Fruit fly (Drosophila melanogaster) whole organism, adult: ENCODE measurements around the gene Theg.

ENCODE experiments used
- CG11617 ChIP-seq: fragments of 200-800 bp; sonication (Bioruptor generic); optimal IDR thresholded peaks from 2 replicates; lab custom pipeline; 2017; ENCODE audit warnings: mild to moderate bottlenecking, missing biosample characterization, missing genetic modification reagents, missing genetic modification characterization
- CG12768 ChIP-seq: fragments of 200-800 bp; sonication (Bioruptor generic); optimal IDR thresholded peaks from 2 replicates; lab custom pipeline; 2017; ENCODE audit warnings: missing biosample characterization, missing genetic modification characterization, mild to moderate bottlenecking, moderate library complexity, missing genetic modification reagents
- CG14711 ChIP-seq: fragments of 200-800 bp; sonication (Bioruptor generic); optimal IDR thresholded peaks from 2 replicates; lab custom pipeline; 2018; ENCODE audit warnings: missing biosample characterization, mild to moderate bottlenecking, missing genetic modification characterization, moderate library complexity
- CG1620 ChIP-seq: fragments of 200-800 bp; sonication (Bioruptor generic); optimal IDR thresholded peaks from 2 replicates; lab custom pipeline; 2016; ENCODE audit warnings: missing biosample characterization, missing genetic modification characterization
- CG33017 ChIP-seq: fragments of 200-800 bp; sonication (Bioruptor generic); optimal IDR thresholded peaks from 2 replicates; lab custom pipeline; 2018; ENCODE audit warnings: missing biosample characterization, mild to moderate bottlenecking, missing genetic modification characterization, moderate library complexity
- CG5204 ChIP-seq: fragments of 200-800 bp; sonication (Bioruptor generic); optimal IDR thresholded peaks from 2 replicates; lab custom pipeline; 2016; ENCODE audit warnings: missing biosample characterization, missing genetic modification characterization
- CG7045 ChIP-seq: fragments of 200-800 bp; sonication (Bioruptor generic); optimal IDR thresholded peaks from 2 replicates; lab custom pipeline; 2017; ENCODE audit warnings: missing biosample characterization, mild to moderate bottlenecking, missing genetic modification characterization
- CG7101 ChIP-seq: fragments of 200-800 bp; sonication (Bioruptor generic); optimal IDR thresholded peaks from 2 replicates; lab custom pipeline; 2018; ENCODE audit warnings: missing biosample characterization, mild to moderate bottlenecking, missing genetic modification characterization, moderate library complexity
- Clk ChIP-seq: fragments of 200-800 bp; sonication (Bioruptor generic); optimal IDR thresholded peaks from 2 replicates; lab custom pipeline; 2017; ENCODE audit warnings: missing biosample characterization, missing genetic modification characterization
- Crg-1 ChIP-seq: fragments of 200-800 bp; sonication (Bioruptor generic); optimal IDR thresholded peaks from 2 replicates; lab custom pipeline; 2016; ENCODE audit warnings: missing biosample characterization, missing genetic modification characterization
- Hr96 ChIP-seq: fragments of 200-800 bp; sonication (Bioruptor generic); optimal IDR thresholded peaks from 2 replicates; lab custom pipeline; 2016; ENCODE audit warnings: missing biosample characterization, missing genetic modification characterization
- Mnt ChIP-seq: fragments of 200-800 bp; sonication (Bioruptor generic); optimal IDR thresholded peaks from 2 replicates; lab custom pipeline; 2016; ENCODE audit warnings: missing biosample characterization, mild to moderate bottlenecking, missing genetic modification characterization
- bab1 ChIP-seq: fragments of 200-800 bp; sonication (Bioruptor generic); optimal IDR thresholded peaks from 3 replicates; lab custom pipeline; 2019; ENCODE audit warnings: missing biosample characterization, mild to moderate bottlenecking, missing genetic modification characterization, moderate library complexity
- cic ChIP-seq: fragments of 200-800 bp; sonication (Bioruptor generic); optimal IDR thresholded peaks from 2 replicates; lab custom pipeline; 2017; ENCODE audit warnings: missing biosample characterization, mild to moderate bottlenecking, missing genetic modification characterization, moderate library complexity
- cnc ChIP-seq, 2 experiments: fragments of >200 bp; optimal IDR thresholded peaks; 2 replicates each; lab custom pipeline; 2017
- kay ChIP-seq: fragments of 200-800 bp; sonication (Bioruptor generic); peaks from one replicate; lab custom pipeline; 2016; ENCODE audit warnings: missing biosample characterization, missing genetic modification characterization, borderline replicate concordance
- ovo ChIP-seq: fragments of 200-800 bp; sonication (Bioruptor generic); optimal IDR thresholded peaks from 2 replicates; lab custom pipeline; 2016; ENCODE audit warnings: missing biosample characterization, missing genetic modification characterization
- pad ChIP-seq: fragments of 200-800 bp; sonication (Bioruptor generic); optimal IDR thresholded peaks from 3 replicates; lab custom pipeline; 2017; ENCODE audit warnings: missing biosample characterization, missing genetic modification characterization, mild to moderate bottlenecking, moderate library complexity, missing genetic modification reagents
- tj ChIP-seq: fragments of 200-800 bp; sonication (Bioruptor generic); optimal IDR thresholded peaks from 3 replicates; lab custom pipeline; 2017; ENCODE audit warnings: missing biosample characterization, mild to moderate bottlenecking, missing genetic modification characterization, moderate library complexity
- toe ChIP-seq: fragments of 200-800 bp; sonication (Bioruptor generic); optimal IDR thresholded peaks from 2 replicates; lab custom pipeline; 2016; ENCODE audit warnings: missing biosample characterization, missing genetic modification characterization

Gene Theg

DNA sequence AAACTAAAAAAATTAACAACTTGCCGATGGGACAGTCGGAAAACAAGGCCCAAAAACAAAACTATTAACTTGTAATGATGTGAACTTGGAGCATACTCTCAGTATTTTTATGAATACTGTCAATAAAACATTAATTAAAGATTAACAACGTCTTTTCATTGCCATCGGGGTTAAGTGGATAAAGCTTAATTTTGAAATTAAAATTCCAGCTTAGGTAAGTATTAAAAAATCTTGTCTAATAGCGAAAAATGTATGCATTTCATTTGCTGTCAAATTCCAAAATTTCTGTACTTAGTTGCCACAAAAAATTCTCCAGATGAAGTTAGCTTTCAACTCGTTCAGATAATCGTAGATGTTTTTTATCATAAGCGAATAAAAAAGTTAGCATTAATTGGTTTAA, at the start of gene Theg:
TSS of gene Theg (plus strand) at position 301 of the 400 bp plus-strand sequence.
- TF ChIP-seq CG33017 (no peak), pad (GFP tag; lab: Kevin White, UChicago) (no peak), toe (GFP tag; lab: Kevin White, UChicago) (no peak), CG7101 (tag; lab: Kevin White, UChicago) (no peak), cic (GFP tag; lab: Kevin White, UChicago) (no peak), CG11617 (GFP tag; lab: Kevin White, UChicago) (no peak), bab1 (GFP tag; lab: Kevin White, UChicago) (no peak), CG12768 (GFP tag; lab: Kevin White, UChicago) (no peak), Crg-1 (no peak), Hr96 (no peak), tj (GFP tag; lab: Kevin White, UChicago) (no peak), Clk (no peak), CG1620 (GFP tag; lab: Kevin White, UChicago) (no peak), Mnt (GFP tag; lab: Kevin White, UChicago) (no peak)

DNA sequence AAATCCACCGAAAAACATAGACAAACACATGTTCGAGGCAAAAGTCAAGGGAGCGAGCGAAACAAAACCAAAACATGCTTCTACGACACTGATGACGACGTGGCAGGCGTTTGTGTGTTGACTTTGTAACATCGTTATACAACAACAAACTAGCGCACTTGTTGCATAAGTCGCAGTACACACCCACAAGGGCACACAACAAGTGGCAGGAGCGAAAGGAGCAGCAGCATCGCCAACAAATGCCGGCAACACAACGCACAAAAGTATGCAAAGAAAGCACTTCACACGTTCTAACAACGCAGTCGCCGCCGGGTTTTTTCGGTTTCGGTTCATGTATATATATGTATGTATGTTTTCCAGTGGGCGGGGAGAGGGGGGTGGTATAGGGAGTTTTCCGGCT, 46.7 kb upstream of the Theg start:
- TF ChIP-seq CG33017 (no peak), CG7101 (tag; lab: Kevin White, UChicago) (no peak)

DNA sequence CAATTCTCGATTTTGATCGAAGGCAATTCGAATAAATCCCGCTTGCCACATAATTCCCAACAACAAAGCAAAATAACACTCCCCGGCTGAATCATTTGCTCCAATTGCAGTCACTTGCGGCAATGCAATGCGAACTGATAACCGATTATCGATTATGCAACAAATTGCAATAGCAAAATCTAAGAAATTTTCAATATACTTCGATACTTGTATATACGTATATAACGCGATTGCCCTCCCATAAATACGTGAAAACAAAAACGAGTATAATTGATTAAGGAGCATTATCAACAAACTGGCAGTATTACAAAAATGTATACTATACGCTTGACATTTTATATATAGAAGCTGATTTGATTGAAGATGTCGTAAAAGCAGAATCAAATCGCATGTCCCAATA, 44.7 kb upstream of the Theg start:
- TF ChIP-seq bab1 (GFP tag; lab: Kevin White, UChicago) = no peak
- no peak for TF ChIP-seq Crg-1
- TF ChIP-seq kay = peak; percentile 91
- TF ChIP-seq cic (GFP tag; lab: Kevin White, UChicago) = peak; percentile 4
- TF ChIP-seq ovo (GFP tag; lab: Kevin White, UChicago) = no peak
- TF ChIP-seq CG5204 (GFP tag; lab: Kevin White, UChicago) = no peak

DNA sequence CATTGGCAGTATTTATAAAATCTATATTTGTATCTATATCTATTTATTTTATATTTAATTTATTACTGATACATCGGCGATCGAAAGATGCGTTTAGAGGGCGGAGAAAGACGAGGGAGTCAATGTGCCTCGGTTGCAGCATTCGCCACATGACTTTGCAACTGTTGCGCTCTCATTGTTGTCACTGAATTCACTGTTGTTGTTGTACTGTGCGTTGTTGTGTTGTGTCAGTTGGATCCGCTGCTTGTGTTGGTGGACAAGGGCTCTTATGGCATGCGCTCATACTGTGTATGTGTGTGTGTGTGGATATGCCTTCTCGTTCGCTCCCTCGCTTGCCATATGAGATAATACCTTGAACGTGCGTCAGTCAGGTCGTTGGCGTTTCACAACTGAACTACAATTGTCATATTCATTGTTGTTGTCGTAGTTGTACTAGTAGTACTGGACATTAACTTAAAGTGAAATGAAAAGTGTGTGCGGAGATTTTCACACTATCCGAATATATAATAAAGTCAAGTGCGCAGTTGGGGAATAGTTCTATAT, 43.9 kb upstream of the Theg start:
- TF ChIP-seq CG7101 (tag; lab: Kevin White, UChicago) = no peak
- no peak for TF ChIP-seq pad (GFP tag; lab: Kevin White, UChicago)
- no peak for TF ChIP-seq Crg-1
- no peak for TF ChIP-seq CG11617 (GFP tag; lab: Kevin White, UChicago)
- no peak for TF ChIP-seq Clk
- no peak for TF ChIP-seq CG5204 (GFP tag; lab: Kevin White, UChicago)
- no peak for TF ChIP-seq ovo (GFP tag; lab: Kevin White, UChicago)
- TF ChIP-seq bab1 (GFP tag; lab: Kevin White, UChicago) = no peak
- TF ChIP-seq Mnt (GFP tag; lab: Kevin White, UChicago) = no peak
- peak; percentile 36 for TF ChIP-seq cic (GFP tag; lab: Kevin White, UChicago)
- TF ChIP-seq CG1620 (GFP tag; lab: Kevin White, UChicago) = no peak
- peak; percentile 76 for TF ChIP-seq kay
- no peak for TF ChIP-seq Hr96
- TF ChIP-seq CG12768 (GFP tag; lab: Kevin White, UChicago) = no peak
- no peak for TF ChIP-seq CG7045 (GFP tag; lab: Kevin White, UChicago)
- TF ChIP-seq CG14711 (tag; lab: Kevin White, UChicago) = peak; percentile 6
- TF ChIP-seq cnc (optimal IDR thresholded peaks at IDR 0.05; lab: Kevin White, UChicago) = peak in 1 of 2 experiments; percentile 32
- TF ChIP-seq toe (GFP tag; lab: Kevin White, UChicago) = no peak
- no peak for TF ChIP-seq tj (GFP tag; lab: Kevin White, UChicago)
- no peak for TF ChIP-seq CG33017

DNA sequence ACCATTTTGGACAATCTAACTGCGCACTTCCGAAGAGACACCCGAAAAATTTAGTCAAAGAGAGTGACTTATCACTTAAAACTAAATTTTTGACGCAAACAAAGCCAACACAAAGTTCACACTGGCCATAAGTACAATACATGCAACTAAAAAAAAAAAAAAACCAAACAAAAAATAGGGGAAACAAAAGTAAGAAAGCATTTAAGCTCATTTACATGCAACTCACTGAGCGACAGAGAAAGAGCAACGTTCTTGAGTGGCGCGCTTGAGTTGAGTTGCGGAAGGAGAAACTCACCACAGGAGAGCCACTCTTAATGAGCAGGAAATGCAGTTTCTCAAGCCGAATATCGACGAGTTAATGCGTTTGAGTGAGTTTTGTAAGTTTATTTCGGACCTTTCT, 43.4 kb upstream of the Theg start:
- TF ChIP-seq CG12768 (GFP tag; lab: Kevin White, UChicago) = peak; percentile 36
- TF ChIP-seq CG33017 = no peak

DNA sequence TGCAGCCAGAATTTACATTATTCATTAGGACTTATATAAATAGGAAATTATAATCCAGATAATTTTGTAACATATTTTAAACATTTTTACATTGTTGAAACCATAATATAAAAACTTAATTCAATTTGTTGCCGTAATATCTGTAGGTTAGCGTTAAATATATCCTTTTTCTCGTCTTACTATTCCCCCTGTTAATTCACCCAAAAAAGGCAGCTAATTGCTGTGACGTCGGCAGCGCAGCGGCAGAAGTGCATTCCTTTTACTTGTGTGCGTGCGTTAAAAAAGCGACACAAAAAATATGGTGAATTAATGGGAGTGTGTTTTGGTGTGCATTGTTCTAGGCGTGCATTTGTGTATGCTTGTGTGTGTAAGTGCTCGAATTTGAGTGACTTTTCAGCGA, 42.9 kb upstream of the Theg start:
- TF ChIP-seq kay = peak; percentile 98
- TF ChIP-seq CG1620 (GFP tag; lab: Kevin White, UChicago) = no peak

DNA sequence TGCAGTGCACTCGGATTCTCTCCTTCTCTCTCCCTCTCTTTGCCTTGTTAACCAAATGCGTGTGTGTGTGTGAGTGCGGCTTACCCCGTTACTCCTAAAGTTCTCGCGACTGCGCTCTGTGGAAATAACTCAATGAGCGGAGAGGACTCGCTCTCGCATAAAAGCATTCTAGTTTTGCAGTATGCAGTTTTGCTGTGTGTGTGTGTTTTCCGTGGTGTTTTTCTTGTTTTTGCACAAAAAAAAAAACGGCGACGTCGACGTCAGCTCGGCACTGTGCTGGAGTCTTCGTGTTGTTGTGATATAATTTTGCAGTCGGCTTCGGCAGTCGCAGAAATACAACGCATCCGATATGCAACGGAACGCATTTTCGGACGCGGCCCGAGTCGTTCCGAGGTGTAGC, 42.4 kb upstream of the Theg start:
- TF ChIP-seq Hr96 (no peak), CG1620 (GFP tag; lab: Kevin White, UChicago) (no peak), CG5204 (GFP tag; lab: Kevin White, UChicago) (no peak), ovo (GFP tag; lab: Kevin White, UChicago) (peak; percentile 3), CG7045 (GFP tag; lab: Kevin White, UChicago) (peak; percentile 10), Crg-1 (no peak), Clk (no peak), tj (GFP tag; lab: Kevin White, UChicago) (peak; percentile 78), CG11617 (GFP tag; lab: Kevin White, UChicago) (peak; percentile 47), Mnt (GFP tag; lab: Kevin White, UChicago) (peak; percentile 61), cic (GFP tag; lab: Kevin White, UChicago) (peak; percentile 83), CG12768 (GFP tag; lab: Kevin White, UChicago) (peak; percentile 86), CG14711 (tag; lab: Kevin White, UChicago) (peak; percentile 46), pad (GFP tag; lab: Kevin White, UChicago) (peak; percentile 80), CG7101 (tag; lab: Kevin White, UChicago) (peak; percentile 45), toe (GFP tag; lab: Kevin White, UChicago) (no peak), cnc (optimal IDR thresholded peaks at IDR 0.05; lab: Kevin White, UChicago) (no peak), kay (no peak), bab1 (GFP tag; lab: Kevin White, UChicago) (peak; percentile 55), CG33017 (peak; percentile 57)
